Worm (Caenorhabditis elegans) whole organism, midembryonic: Measurements from ENCODE around the gene srw-35.

Experiments used
- flt-1 ChIP-seq: fragments of 200-800 bp; sonication (Bioruptor generic); IDR thresholded peaks from 2 replicates; pipeline ENCODE4 v1.3.6; 2022; ENCODE audit warnings: missing genetic modification characterization, missing compliant biosample characterization
- med-1 ChIP-seq: sonication (generic microtip); optimal IDR thresholded peaks from 2 replicates; lab custom pipeline; 2017; ENCODE audit warnings: missing genetic modification characterization, mild to moderate bottlenecking, missing compliant biosample characterization, antibody characterized with exemption, missing genetic modification reagents; ENCODE audit not compliant: insufficient read depth

- TF ChIP-seq med-1 (GFP tag; lab: Kevin White, UChicago) = no peak
- TF ChIP-seq flt-1 (GFP tag; lab: Robert Waterston, UW) = no peak
Observed at ce11 chrV:16487474-16487873, 15.2 kb downstream of the srw-35 start, which contains the start of gene Y32B12A.5.
